Worm (Caenorhabditis elegans): ENCODE measurements around the gene dos-2.

dos-2 gene

DNA sequence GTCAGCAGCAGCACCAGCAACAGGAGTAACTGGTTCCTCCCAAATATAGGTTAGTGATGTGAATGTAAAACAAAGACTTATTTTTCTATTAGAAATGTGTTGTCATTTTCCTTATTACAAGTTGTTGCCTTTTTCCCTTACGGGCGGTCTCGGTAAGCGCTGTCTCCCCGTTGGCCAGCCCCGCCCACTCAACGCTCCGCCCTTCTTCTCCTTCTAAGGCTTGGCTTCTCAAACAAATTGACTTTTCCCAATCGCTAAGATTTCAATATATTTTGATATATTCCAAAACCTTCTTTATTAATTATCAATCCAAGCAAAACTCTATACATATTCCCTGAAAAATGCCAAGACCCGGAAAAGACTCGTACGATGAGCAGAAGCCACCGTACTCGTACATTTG is 6.3 kb downstream of the dos-2 start, which contains the start of gene lin-31:
TSS of gene lin-31 (plus strand) at position 237 of the 400 bp plus-strand sequence.
- TF ChIP-seq unc-62 (GFP tag; optimal IDR thresholded peaks at IDR 0.05) = no peak

DNA sequence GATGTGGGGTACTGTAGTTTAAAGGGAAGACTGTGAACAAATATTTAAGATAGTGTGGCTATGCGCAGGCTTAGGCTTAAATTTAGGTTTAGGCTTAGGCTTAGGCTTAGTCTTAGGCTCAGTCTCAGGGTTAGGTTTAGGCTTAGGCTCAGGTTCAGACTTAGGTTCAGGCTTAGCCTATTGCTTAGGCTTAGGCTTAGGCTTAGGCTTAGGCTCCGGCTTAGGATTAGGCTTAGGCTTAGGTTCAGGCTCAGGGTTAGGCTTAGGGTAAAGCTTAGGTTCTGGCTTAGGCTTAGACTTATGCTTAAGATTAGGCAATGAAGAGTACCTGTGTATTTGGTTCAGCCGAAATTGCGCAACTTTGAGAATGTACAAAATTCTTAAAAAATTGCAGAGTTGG is 8.2 kb downstream of the dos-2 start:
- TF ChIP-seq unc-62 (GFP tag; optimal IDR thresholded peaks at IDR 0.05) = no peak

DNA sequence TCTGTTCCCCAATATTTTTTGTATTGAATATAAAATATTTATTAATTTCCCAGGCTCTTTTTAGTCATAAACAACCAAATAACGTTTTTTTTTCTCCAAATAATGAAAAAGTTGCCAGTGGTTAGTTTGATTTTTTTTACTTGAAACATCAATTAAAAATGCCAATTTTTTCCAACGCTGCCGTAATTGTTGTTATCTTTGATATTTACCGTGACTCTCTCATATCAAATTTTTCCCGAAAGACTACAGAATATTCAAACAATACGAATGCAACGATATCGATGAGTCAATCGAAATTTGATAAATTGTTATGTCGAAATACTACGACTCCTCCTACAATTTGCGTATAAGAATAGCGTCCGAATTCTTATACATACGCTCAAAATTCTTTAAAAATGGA is 10.9 kb downstream of the dos-2 start, which contains the start of gene K10G6.5:
TSS of gene K10G6.5 (plus strand) at position 345 of the 400 bp plus-strand sequence.
- TF ChIP-seq unc-62 (GFP tag; optimal IDR thresholded peaks at IDR 0.05) = no peak

DNA sequence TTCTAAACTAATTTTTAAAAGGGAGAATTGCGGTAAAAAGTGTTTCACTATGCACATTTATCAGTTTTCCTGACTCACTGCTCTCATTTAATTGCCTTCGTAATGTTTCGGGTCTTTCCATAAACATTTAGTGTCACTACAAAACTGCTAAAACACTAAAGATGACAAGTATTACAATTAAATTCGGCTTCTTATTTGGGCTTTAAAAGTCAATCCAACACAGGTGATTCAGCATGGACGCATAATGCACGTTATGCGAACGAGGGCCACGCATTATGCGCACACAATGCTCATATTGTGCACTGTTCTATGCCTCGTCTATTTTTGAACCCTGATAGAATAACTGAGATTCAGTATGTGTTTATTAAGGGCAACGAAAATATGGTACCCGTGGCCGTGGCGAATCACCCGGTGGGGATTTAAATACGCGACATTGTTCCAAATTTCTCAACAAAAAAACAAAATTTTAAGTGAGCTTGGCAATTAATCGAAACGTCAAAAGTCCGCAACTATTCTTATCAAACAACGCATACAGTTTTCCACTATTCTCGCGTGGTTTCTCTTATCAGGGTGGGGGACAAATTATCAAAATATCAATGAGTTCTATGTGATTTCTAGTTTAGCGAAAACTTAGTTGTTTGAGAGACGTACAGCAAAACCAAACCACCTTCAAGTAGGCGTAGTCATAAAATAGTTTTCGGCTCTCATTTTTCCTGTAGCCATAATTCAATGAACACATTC is 13.8 kb downstream of the dos-2 start, which contains the start of gene Y14H12A.2:
TSS of gene Y14H12A.2 (minus strand) at position 51 of the 741 bp plus-strand sequence.
- TF ChIP-seq unc-62 (GFP tag; optimal IDR thresholded peaks at IDR 0.05) = no peak

DNA sequence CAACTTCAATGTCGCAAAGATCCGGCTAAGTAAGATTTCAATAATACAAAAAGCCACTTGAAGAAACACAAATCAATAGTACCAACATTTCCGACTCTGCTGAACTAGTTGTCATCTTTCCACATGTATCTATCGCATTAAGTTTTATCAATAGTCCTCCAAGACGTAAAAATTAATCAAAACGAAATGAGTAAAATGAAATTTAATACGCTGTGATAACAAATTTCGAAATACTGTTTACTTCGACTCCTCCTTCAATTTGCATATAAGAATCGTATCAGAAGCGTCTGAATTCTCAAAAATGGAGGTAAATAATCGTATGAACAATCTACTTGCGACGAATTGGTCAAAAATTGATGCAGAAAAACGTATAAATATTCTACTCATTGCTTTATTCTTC is 14.7 kb downstream of the dos-2 start:
- no peak for TF ChIP-seq unc-62 (GFP tag; optimal IDR thresholded peaks at IDR 0.05)

DNA sequence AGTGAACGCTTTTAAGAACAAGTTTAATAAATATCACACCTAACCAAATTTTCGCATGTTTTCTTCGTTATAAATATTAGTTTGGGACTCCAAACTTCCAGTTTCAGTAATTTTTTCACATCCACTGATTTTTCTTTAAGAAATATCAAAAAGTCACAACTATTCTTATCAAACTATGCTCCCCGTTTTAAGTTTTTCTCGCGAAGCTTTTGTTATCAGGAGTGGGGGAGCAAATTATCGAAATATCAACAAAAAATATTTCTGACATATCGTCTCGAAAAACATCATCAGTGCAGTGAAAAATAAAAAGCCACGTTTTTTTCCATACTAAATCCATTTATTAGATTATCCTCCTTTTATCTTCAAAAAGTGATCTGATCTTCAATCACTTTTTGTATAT is 16.0 kb downstream of the dos-2 start:
- TF ChIP-seq unc-62 (GFP tag; optimal IDR thresholded peaks at IDR 0.05) = no peak

DNA sequence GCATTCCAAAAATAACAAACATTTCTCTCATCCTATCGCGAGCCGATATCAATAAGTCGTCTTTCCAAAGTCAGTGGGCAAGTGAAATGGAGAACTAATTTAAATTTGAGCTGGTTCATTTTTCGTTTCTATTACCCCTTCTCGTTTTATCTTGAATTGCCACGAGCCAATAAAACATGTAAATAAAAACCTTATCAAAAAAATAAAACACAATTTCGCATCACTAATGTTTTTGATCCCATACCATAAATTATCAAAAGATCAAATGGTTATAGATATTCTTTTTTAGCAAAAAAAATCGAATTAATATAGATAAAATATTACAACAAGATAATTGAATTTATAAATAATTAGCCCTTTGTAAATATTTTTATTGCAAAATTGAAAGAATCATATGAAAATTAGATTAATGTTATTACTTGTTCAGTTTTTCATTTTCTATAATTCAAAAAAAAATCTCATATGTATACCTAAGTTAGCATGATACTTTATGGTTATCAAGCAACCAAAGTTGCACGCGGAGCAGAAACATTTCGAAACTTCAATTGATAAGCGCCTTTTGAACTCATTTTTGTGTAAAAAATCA is 16.7 kb downstream of the dos-2 start, which contains the start of gene Y14H12A.1:
TSS of gene Y14H12A.1 (plus strand) at position 536 of the 586 bp plus-strand sequence.
- TF ChIP-seq unc-62 (GFP tag; optimal IDR thresholded peaks at IDR 0.05) = no peak

DNA sequence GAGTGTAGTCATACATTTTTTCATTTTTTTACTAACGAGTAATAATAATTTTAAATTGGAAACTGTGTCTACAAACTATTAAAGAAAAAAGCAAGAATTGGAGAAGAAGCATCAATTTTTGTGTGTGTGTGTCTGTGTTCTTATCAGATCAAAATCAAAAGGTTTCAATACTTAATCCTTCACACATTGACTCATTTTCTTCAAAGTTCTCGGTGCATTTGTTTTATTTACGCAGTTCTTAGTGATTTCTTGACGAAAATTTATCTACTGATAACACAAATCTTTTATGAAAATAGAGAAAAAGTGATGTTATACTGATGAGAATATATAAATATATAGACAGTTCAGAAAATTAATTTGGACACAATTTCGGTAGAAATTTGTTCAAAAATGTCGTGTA is 20.0 kb downstream of the dos-2 start, which contains the start of gene clc-22:
TSS of gene clc-22 (minus strand) at position 71 of the 400 bp plus-strand sequence.
- no peak for TF ChIP-seq unc-62 (GFP tag; optimal IDR thresholded peaks at IDR 0.05)

DNA sequence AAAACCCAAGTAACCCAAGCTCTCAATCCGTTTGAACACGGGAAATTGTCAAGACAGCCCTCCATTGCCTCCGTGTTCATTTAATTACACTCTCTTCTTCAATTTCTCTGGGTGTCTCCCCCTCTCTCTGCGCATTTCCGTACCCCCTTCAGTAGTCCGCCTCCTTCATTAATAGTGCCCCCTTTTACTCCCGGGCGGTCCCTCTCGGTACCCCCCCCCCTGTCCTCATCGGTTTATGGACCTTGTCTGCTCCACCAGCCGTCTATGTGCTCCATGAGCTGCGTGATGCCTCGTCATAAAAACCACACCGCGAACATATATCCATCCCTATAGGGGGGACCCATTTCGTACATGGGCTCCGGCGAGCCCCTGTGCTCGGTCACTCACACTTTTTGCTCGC is 23.5 kb downstream of the dos-2 start:
- TF ChIP-seq unc-62 (GFP tag; optimal IDR thresholded peaks at IDR 0.05) = no peak

DNA sequence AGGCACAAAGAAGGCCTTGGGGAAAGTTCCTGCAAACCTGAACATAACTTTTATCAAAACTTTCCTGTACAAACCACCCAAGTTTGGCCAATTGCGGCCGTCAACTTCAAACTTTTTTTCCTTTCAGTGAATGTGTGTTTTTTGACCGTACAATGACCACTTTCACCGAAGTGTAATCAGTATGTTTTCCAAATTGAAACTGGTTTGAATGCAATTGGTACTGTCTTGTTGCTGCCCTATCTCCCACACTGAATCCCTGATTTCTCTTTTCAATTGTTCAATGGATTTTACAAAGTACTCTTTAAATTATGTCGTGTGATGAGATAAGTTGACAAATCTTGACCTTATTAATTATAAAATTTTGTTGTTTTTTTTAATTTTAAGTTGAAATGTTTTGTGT is 24.4 kb downstream of the dos-2 start:
- no peak for TF ChIP-seq unc-62 (GFP tag; optimal IDR thresholded peaks at IDR 0.05)

DNA sequence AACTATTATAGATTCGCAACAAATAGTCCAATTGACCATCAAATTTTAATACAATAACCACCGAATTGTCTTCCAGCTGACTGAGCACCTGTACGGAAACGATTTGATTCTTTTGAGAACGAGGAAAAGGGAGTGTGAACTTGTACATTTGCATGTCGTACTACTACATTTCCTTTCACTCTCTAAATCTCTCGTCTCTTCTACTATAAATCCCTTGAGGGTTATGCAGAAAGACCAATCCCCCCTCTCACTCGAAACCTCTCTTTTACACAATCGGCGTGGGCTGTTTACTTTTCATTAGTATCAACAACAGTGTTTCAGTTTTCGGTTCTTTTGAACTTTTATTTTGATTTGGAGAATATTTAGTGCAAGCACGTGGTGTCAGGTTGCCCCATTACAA is 26.1 kb downstream of the dos-2 start:
- no peak for TF ChIP-seq unc-62 (GFP tag; optimal IDR thresholded peaks at IDR 0.05)

DNA sequence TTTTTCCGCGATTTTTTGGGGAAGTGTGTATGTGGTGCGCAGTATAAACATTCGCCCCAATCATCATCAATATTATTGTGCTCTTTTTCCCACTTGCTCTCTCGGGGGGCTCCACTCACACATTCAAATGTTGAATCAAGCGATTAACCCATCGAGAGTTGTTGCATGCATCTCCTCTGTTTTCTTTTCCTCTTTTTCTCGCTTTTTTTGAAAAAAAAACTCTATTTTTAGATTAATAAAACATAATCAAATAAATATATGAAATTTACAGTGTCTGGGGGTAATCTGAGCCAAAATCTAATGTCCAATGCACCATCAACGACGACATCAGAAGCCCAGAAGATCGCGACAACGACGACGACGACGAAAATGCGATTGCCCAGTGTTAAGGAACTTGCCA is 28.6 kb downstream of the dos-2 start, which contains the start of gene ephx-1:
TSS of gene ephx-1 (plus strand) at position 301 of the 400 bp plus-strand sequence.
- TF ChIP-seq unc-62 (GFP tag; optimal IDR thresholded peaks at IDR 0.05) = no peak

DNA sequence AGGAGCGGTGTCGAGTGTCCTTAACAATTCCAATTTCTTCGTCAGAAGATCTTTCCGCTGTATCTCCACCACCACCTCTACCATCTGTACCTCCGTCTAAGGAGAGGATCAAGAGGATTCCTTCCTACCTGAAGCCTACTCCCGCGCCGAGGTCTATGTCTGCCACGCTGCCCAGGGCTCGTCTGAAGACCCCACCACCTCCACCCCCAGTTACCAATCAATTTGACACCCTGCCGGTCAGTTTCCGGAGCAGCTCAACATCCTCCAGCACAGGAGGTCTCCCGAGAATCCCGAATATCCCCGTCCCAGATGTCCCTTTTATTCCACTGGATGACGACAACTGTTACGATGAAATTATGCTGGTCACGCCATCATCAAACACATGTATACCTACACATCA is 31.9 kb downstream of the dos-2 start:
- no peak for TF ChIP-seq unc-62 (GFP tag; optimal IDR thresholded peaks at IDR 0.05)

DNA sequence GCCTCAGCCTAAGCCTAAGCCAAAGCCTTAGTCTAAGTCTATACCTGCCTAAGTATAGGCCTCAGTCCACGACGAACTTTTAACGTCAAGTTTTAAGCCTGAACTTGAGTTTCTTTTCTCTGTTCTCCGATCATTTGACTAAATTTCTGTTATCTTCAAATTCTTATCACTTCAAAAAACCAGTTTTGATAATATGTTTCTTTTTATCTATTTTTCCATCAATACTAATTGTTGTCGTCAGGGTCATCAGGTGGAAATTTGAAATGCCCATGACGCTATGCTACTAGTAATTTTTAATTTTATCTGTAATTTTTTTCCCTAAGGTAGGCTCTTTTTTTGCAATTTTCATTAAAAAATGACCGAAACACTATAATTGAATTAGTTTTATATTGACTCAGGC is 35.5 kb downstream of the dos-2 start:
- TF ChIP-seq unc-62 (GFP tag; optimal IDR thresholded peaks at IDR 0.05) = no peak

DNA sequence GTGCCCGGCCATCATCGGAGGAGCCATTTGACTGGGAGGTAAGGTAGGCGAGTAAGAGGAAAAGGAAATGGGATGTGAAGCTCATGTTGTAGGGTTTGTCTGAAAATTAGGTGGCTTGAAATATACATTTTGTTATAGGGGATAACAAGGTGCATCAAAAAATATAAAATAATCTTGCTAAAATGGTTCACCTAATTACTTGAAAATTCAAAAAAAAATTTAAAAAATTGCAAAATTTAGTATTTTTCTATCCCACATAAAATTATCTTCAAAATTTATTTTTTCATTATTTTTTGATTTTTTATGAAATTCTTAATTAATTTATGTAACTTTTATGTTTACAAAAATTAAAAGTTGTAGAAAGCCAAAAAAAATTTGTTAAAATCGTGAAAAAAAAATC is 42.6 kb downstream of the dos-2 start, which contains the start of gene K07D4.6:
TSS of gene K07D4.6 (minus strand) at position 101 of the 400 bp plus-strand sequence.
- no peak for TF ChIP-seq unc-62 (GFP tag; optimal IDR thresholded peaks at IDR 0.05)

DNA sequence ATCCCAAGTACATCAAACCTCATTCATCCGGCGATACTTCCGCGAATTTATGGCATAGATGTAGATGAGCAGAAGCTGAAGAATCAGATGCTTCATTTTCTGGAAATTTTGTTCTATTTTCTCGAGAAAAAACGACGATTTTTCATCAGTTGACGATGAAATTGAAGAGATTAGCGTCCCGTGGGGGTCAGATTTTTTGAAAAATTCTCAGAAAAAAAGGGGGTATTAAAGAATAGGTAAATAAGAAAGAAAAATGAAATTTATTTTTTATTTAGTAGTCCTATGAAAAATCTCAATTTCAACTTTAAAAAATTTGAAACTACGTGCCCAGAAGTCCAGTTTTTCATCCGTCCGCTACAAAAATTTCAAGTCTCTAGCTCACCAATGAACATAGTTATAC is 49.4 kb downstream of the dos-2 start, which contains the start of gene K07D4.5:
TSS of gene K07D4.5 (minus strand) at position 101 of the 400 bp plus-strand sequence.
- TF ChIP-seq unc-62 (GFP tag; optimal IDR thresholded peaks at IDR 0.05) = no peak
